Fruit fly (Drosophila melanogaster): ENCODE results near the gene CG13454.

CG13454 gene

DNA sequence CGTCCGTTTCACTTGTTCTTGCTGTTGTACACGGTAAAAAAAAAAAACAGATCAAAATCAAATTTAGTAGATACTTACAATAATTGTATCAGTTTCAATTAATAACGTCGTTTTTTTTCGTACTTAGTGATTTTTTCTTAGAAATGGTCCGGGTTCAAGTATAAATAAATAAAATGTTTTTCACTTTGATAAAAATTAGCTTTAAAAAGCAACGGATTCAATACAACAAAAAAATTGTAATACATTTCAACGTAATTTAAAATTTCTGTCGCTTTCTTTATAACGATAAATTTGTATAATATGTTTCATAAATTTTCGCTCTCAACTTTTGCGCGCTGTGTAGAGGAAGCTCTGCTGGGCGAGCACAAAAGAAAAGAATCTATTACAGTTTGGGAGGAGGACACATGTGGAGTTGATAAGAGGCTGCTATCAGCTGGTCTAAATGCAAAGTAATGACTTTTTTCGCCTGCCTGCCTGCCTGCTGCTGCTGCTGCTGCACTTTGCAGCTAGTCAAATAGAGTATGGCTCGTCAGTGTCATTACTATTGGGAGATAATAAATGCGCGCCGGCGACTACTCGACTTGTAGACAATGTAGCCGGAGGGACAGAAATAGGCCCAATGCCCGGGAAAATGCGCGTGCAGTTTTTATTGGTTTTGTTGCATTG, 21.2 kb upstream of the CG13454 start (continued):
- TF ChIP-seq dl (GFP tag; optimal IDR thresholded peaks at IDR 0.05; ENCODE audit: insufficient read depth in 1 of 2, partially characterized antibody in 2 of 2): no peak
- no peak for TF ChIP-seq lola (GFP tag; optimal IDR thresholded peaks at IDR 0.05)

DNA sequence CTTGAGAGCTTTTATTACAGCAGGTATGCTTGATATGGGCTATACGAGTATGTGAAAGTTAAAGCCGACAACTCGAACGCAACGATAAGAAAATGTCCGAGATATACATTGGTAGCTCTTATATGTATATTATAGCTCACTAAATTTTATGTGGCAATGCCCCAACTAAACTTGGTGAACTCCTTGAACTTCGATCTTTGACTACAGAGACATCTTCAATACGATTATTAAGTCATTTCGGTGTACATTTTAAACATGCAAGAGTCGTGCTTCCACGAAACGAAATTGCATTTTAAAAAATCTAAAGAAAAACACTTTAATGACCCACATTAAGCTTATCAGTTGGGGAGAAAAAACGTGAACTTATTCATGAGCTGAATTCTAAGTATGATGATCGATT, 19.7 kb upstream of the CG13454 start:
- no peak for TF ChIP-seq psq (GFP tag; optimal IDR thresholded peaks at IDR 0.05)

DNA sequence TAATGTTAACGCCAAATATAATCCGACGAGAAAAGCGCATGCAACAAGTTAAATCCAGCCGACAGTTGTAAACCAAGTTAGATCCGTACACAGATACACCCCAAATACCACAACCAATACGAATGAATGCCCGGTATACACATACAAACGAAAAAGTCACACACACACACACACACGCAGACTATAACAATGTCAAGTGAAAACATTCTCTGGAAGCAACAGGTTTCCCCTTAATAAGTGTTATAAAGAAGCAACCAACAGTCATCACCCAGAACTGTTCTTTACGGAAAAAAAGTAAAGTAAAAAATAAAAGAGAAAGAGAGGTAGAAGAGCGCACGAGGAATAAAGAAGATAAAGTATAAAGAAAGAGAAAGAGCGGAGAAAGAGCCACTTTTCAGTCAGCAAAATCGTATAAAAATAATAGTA, 19.0 kb upstream of the CG13454 start:
- TF ChIP-seq Dfd (GFP tag; optimal IDR thresholded peaks at IDR 0.05) (no peak), rgr (GFP tag; optimal IDR thresholded peaks at IDR 0.05) (no peak), Hr83 (GFP tag; optimal IDR thresholded peaks at IDR 0.05; ENCODE audit: poor library complexity, severe bottlenecking) (no peak), N (GFP tag; optimal IDR thresholded peaks at IDR 0.05) (peak; percentile 44), Rel (GFP tag; optimal IDR thresholded peaks at IDR 0.05) (no peak), Rel (tag; optimal IDR thresholded peaks at IDR 0.05) (peak; percentile 77), woc (GFP tag; optimal IDR thresholded peaks at IDR 0.05) (peak; percentile 20), Hr78 (GFP tag; optimal IDR thresholded peaks at IDR 0.05) (no peak), dmrt93B (GFP tag; optimal IDR thresholded peaks at IDR 0.05) (no peak), jim (GFP tag; optimal IDR thresholded peaks at IDR 0.05) (no peak), dl (GFP tag; optimal IDR thresholded peaks at IDR 0.05; ENCODE audit: insufficient read depth in 1 of 2, partially characterized antibody in 2 of 2) (peak in 1 of 2 experiments; percentile 51)

DNA sequence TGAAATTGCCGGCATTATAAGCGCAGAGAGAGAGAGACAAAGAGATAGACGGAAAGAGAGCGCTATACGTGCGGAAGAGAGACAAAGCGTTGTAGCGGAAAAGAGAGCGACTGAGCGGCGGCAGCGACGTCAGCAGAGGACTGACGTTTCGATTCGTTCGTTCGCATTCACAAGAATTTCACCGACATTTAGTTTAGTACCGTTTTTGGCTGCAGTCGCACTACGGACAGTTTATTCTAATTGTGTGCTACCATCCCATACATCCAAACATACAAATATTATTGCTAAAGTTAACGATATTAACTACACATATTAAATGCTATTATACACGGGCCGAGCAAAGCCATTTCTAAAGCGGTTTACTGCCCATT, 18.4 kb upstream of the CG13454 start, which contains the start of gene CrebA:
Gene CrebA, plus strand, starts transcription at position 168 of the 371 bp plus-strand sequence.
- TF ChIP-seq jim (GFP tag; optimal IDR thresholded peaks at IDR 0.05) (no peak), Rel (GFP tag; optimal IDR thresholded peaks at IDR 0.05) (no peak), Rel (tag; optimal IDR thresholded peaks at IDR 0.05) (peak; percentile 18), Myc (optimal IDR thresholded peaks at IDR 0.05) (no peak), h (GFP tag; optimal IDR thresholded peaks at IDR 0.05) (no peak), Sp1 (GFP tag; optimal IDR thresholded peaks at IDR 0.05) (no peak), lola (GFP tag; optimal IDR thresholded peaks at IDR 0.05) (no peak), sv (GFP tag; optimal IDR thresholded peaks at IDR 0.05) (no peak), dmrt93B (GFP tag; optimal IDR thresholded peaks at IDR 0.05) (no peak), usp (GFP tag; optimal IDR thresholded peaks at IDR 0.05) (no peak), br (GFP tag; optimal IDR thresholded peaks at IDR 0.05) (no peak), Abd-B (GFP tag; optimal IDR thresholded peaks at IDR 0.05) (no peak), psq (GFP tag; optimal IDR thresholded peaks at IDR 0.05) (no peak), Hr83 (GFP tag; optimal IDR thresholded peaks at IDR 0.05; ENCODE audit: poor library complexity, severe bottlenecking) (peak; percentile 80), Hnf4 (GFP tag; optimal IDR thresholded peaks at IDR 0.05) (no peak), rgr (GFP tag; optimal IDR thresholded peaks at IDR 0.05) (no peak), dsf (GFP tag; optimal IDR thresholded peaks at IDR 0.05; ENCODE audit: borderline replicate concordance) (no peak), tai (GFP tag; optimal IDR thresholded peaks at IDR 0.05) (no peak), woc (GFP tag; optimal IDR thresholded peaks at IDR 0.05) (no peak), HLH106 (tag; optimal IDR thresholded peaks at IDR 0.05) (no peak), Jra (GFP tag; optimal IDR thresholded peaks at IDR 0.05) (no peak), N (GFP tag; optimal IDR thresholded peaks at IDR 0.05) (no peak), Dfd (GFP tag; optimal IDR thresholded peaks at IDR 0.05) (no peak), Hr78 (GFP tag; optimal IDR thresholded peaks at IDR 0.05) (no peak), CG9705 (GFP tag; optimal IDR thresholded peaks at IDR 0.05) (no peak), Mio (GFP tag; optimal IDR thresholded peaks at IDR 0.05) (no peak), CrebA (GFP tag; optimal IDR thresholded peaks at IDR 0.05; ENCODE audit: borderline replicate concordance) (no peak), CG32264 (GFP tag; optimal IDR thresholded peaks at IDR 0.05) (no peak), brk (GFP tag; optimal IDR thresholded peaks at IDR 0.05) (no peak), OdsH (GFP tag; optimal IDR thresholded peaks at IDR 0.05) (no peak), Vsx2 (GFP tag; optimal IDR thresholded peaks at IDR 0.05; ENCODE audit: partially characterized antibody) (peak; percentile 81), sage (GFP tag; optimal IDR thresholded peaks at IDR 0.05) (peak; percentile 31), GATAd (GFP tag; optimal IDR thresholded peaks at IDR 0.05) (no peak), fru (GFP tag; optimal IDR thresholded peaks at IDR 0.05) (no peak), pan (optimal IDR thresholded peaks at IDR 0.05) (no peak), dl (GFP tag; optimal IDR thresholded peaks at IDR 0.05; ENCODE audit: insufficient read depth in 1 of 2, partially characterized antibody in 2 of 2) (peak; percentile 83 to 89), Dif (GFP tag; optimal IDR thresholded peaks at IDR 0.05; ENCODE audit: partially characterized antibody) (peak; percentile 91), ey (GFP tag; optimal IDR thresholded peaks at IDR 0.05) (no peak), foxo (GFP tag; optimal IDR thresholded peaks at IDR 0.05) (no peak)
